Fruit fly (Drosophila melanogaster) whole organism, embryonic: ENCODE results near the gene Ifrd1.
A peak's percentile ranks its signal among the peaks of the same experiment; 100 is the strongest.

Source experiments
- Antp ChIP-seq: fragments of 200-800 bp; sonication (Bioruptor generic); optimal IDR thresholded peaks from 3 replicates; lab custom pipeline; 2016; ENCODE audit warnings: missing biosample characterization, missing genetic modification characterization
- B-H2 ChIP-seq: fragments of 200-800 bp; sonication (Bioruptor generic); optimal IDR thresholded peaks from 2 replicates; lab custom pipeline; 2018; ENCODE audit warnings: missing biosample characterization, mild to moderate bottlenecking, missing genetic modification characterization
- Bgb ChIP-seq: fragments of 200-800 bp; sonication (Bioruptor generic); IDR thresholded peaks from 2 replicates; pipeline ENCODE4 v1.3.6; 2022; ENCODE audit warnings: missing biosample characterization, missing genetic modification characterization; ENCODE audit not compliant: partially characterized antibody
- CG11456 ChIP-seq: fragments of 200-800 bp; sonication (Bioruptor generic); IDR thresholded peaks from 3 replicates; pipeline ENCODE4 v1.3.6; 2022; ENCODE audit warnings: missing biosample characterization, missing genetic modification characterization
- CG12299 ChIP-seq: fragments of 200-800 bp; sonication (Bioruptor generic); optimal IDR thresholded peaks from 2 replicates; lab custom pipeline; 2018; ENCODE audit warnings: missing biosample characterization, mild to moderate bottlenecking, missing genetic modification characterization
- CG12769 ChIP-seq: fragments of 200-800 bp; sonication (Bioruptor generic); optimal IDR thresholded peaks from 2 replicates; lab custom pipeline; 2019; ENCODE audit warnings: missing biosample characterization, mild to moderate bottlenecking, missing genetic modification characterization, moderate library complexity
- CG1603 ChIP-seq: fragments of 200-800 bp; sonication (Bioruptor generic); optimal IDR thresholded peaks from 2 replicates; lab custom pipeline; 2019; ENCODE audit warnings: missing biosample characterization, mild to moderate bottlenecking, missing genetic modification characterization, moderate library complexity
- CG1832 ChIP-seq: fragments of 200-800 bp; sonication (Bioruptor generic); optimal IDR thresholded peaks from 2 replicates; lab custom pipeline; 2017; ENCODE audit warnings: missing biosample characterization, mild to moderate bottlenecking, missing genetic modification characterization, inconsistent platforms
- CG34224 ChIP-seq: fragments of 200-800 bp; sonication (Bioruptor generic); IDR thresholded peaks from 3 replicates; pipeline ENCODE4 v1.3.6; 2022; ENCODE audit warnings: missing biosample characterization, missing genetic modification characterization; ENCODE audit not compliant: partially characterized antibody
- CG4360 ChIP-seq: fragments of 200-800 bp; sonication (Bioruptor generic); IDR thresholded peaks from 2 replicates; pipeline ENCODE4 v1.3.6; 2022; ENCODE audit warnings: missing biosample characterization, missing genetic modification characterization
- CG4617 ChIP-seq: fragments of 200-800 bp; sonication (Bioruptor generic); optimal IDR thresholded peaks from 3 replicates; lab custom pipeline; 2016; ENCODE audit warnings: missing biosample characterization, missing genetic modification characterization, borderline replicate concordance
- CG5180 ChIP-seq: fragments of 200-800 bp; sonication (Bioruptor generic); optimal IDR thresholded peaks from 3 replicates; lab custom pipeline; 2017; ENCODE audit warnings: missing biosample characterization, missing genetic modification characterization, mild to moderate bottlenecking, moderate library complexity, missing genetic modification reagents
- CG7372 ChIP-seq: fragments of 200-800 bp; sonication (Bioruptor generic); IDR thresholded peaks from 2 replicates; pipeline ENCODE4 v1.3.6; 2022; ENCODE audit warnings: missing biosample characterization, missing genetic modification characterization
- CG8290 ChIP-seq, 3 experiments: fragments of 200-800 bp; sonication (Bioruptor generic); optimal IDR thresholded peaks; 2 replicates each; lab custom pipeline; 2016 to 2019; ENCODE audit warnings: missing biosample characterization in 3 of 3, missing genetic modification characterization in 3 of 3, mild to moderate bottlenecking in 2 of 3, moderate library complexity in 1 of 3
- CG9609 ChIP-seq: fragments of 200-800 bp; sonication (Bioruptor generic); optimal IDR thresholded peaks from 3 replicates; lab custom pipeline; 2016; ENCODE audit warnings: missing biosample characterization, missing genetic modification characterization
- Dek ChIP-seq: fragments of 200-800 bp; sonication (Bioruptor generic); optimal IDR thresholded peaks from 3 replicates; lab custom pipeline; 2019; ENCODE audit warnings: missing biosample characterization, mild to moderate bottlenecking, missing genetic modification characterization, moderate library complexity
- Dp ChIP-seq: fragments of 200-800 bp; sonication (Bioruptor generic); optimal IDR thresholded peaks from 2 replicates; lab custom pipeline; 2018; ENCODE audit warnings: missing biosample characterization, mild to moderate bottlenecking, missing genetic modification characterization, moderate library complexity
- Fer3 ChIP-seq: fragments of 200-800 bp; sonication (Bioruptor generic); optimal IDR thresholded peaks from 2 replicates; lab custom pipeline; 2018; ENCODE audit warnings: missing biosample characterization, mild to moderate bottlenecking, missing genetic modification characterization, moderate library complexity
- HLH4C ChIP-seq: fragments of 200-800 bp; sonication (Bioruptor generic); IDR thresholded peaks from 3 replicates; pipeline ENCODE4 v1.3.6; 2022; ENCODE audit warnings: missing biosample characterization, missing genetic modification characterization; ENCODE audit not compliant: partially characterized antibody
- HLHmδ ChIP-seq: fragments of 200-800 bp; sonication (Bioruptor generic); optimal IDR thresholded peaks from 2 replicates; lab custom pipeline; 2018; ENCODE audit warnings: missing biosample characterization, mild to moderate bottlenecking, missing genetic modification characterization, moderate library complexity
- Jarid2 ChIP-seq: fragments of 200-800 bp; sonication (Bioruptor generic); optimal IDR thresholded peaks from 3 replicates; lab custom pipeline; 2017; ENCODE audit warnings: mild to moderate bottlenecking, missing biosample characterization, missing genetic modification reagents, missing genetic modification characterization
- MESR4 ChIP-seq: fragments of 200-800 bp; sonication (Bioruptor generic); optimal IDR thresholded peaks from 2 replicates; lab custom pipeline; 2018; ENCODE audit warnings: missing biosample characterization, mild to moderate bottlenecking, missing genetic modification characterization, moderate library complexity
- Myb ChIP-seq: fragments of 200-800 bp; sonication (Bioruptor generic); optimal IDR thresholded peaks from 2 replicates; lab custom pipeline; 2016; ENCODE audit warnings: missing biosample characterization, missing genetic modification characterization
- Trl ChIP-seq, 3 experiments: fragments of >200 bp in 2 of 3; fragments of 200-800 bp in 1 of 3; sonication (Bioruptor generic) in 1 of 3; optimal IDR thresholded peaks; 2 replicates in 1 of 3; 3 replicates in 2 of 3; lab custom pipeline; 2016 to 2017; ENCODE audit warnings: missing biosample characterization in 1 of 3, missing genetic modification characterization in 1 of 3
- aop ChIP-seq: fragments of 200-800 bp; sonication (Bioruptor generic); IDR thresholded peaks from 2 replicates; pipeline ENCODE4 v1.3.6; 2022; ENCODE audit warnings: missing biosample characterization, missing genetic modification characterization
- bab2 ChIP-seq: fragments of 200-800 bp; sonication (Bioruptor generic); optimal IDR thresholded peaks from 2 replicates; lab custom pipeline; 2016; ENCODE audit warnings: missing biosample characterization, missing genetic modification characterization
- bbx ChIP-seq: fragments of 200-800 bp; sonication (Bioruptor generic); IDR thresholded peaks from 2 replicates; pipeline ENCODE4 v1.3.6; 2022; ENCODE audit warnings: missing biosample characterization, missing genetic modification characterization; ENCODE audit not compliant: partially characterized antibody
- bowl ChIP-seq: fragments of 200-800 bp; sonication (Bioruptor generic); IDR thresholded peaks from 2 replicates; pipeline ENCODE4 v1.3.6; 2022; ENCODE audit warnings: missing biosample characterization, missing genetic modification characterization
- bsh ChIP-seq, 2 experiments: fragments of 200-800 bp; sonication (Bioruptor generic); optimal IDR thresholded peaks; 2 replicates each; lab custom pipeline; 2017 to 2018; ENCODE audit warnings: mild to moderate bottlenecking in 2 of 2, missing biosample characterization in 2 of 2, missing genetic modification characterization in 2 of 2, moderate library complexity in 1 of 2
- cg ChIP-seq: fragments of 200-800 bp; sonication (Bioruptor generic); optimal IDR thresholded peaks from 3 replicates; lab custom pipeline; 2019; ENCODE audit warnings: missing biosample characterization, mild to moderate bottlenecking, missing genetic modification characterization, moderate library complexity
- chinmo ChIP-seq: fragments of 200-800 bp; sonication (Bioruptor generic); IDR thresholded peaks from 4 replicates; pipeline ENCODE4 v1.3.6; 2022; ENCODE audit warnings: missing biosample characterization, missing genetic modification characterization; ENCODE audit not compliant: partially characterized antibody
- crc ChIP-seq: fragments of 200-800 bp; sonication (Bioruptor generic); optimal IDR thresholded peaks from 2 replicates; lab custom pipeline; 2016; ENCODE audit warnings: missing biosample characterization, missing genetic modification characterization
- crol ChIP-seq: fragments of 200-800 bp; sonication (Bioruptor generic); IDR thresholded peaks from 2 replicates; pipeline ENCODE4 v1.3.6; 2022; ENCODE audit warnings: missing biosample characterization, missing genetic modification characterization
- danr ChIP-seq: fragments of 200-800 bp; sonication (Bioruptor generic); IDR thresholded peaks from 2 replicates; pipeline ENCODE4 v1.3.6; 2022; ENCODE audit warnings: missing biosample characterization, missing genetic modification characterization
- dm ChIP-seq: fragments of 200-800 bp; sonication (Bioruptor generic); optimal IDR thresholded peaks from 3 replicates; lab custom pipeline; 2016; ENCODE audit warnings: missing biosample characterization, missing genetic modification characterization
- esg ChIP-seq: fragments of 200-800 bp; sonication (Bioruptor generic); conservative IDR thresholded peaks from 2 replicates; pipeline ENCODE4 v1.3.6; 2022; ENCODE audit warnings: missing biosample characterization, missing genetic modification characterization
- inv ChIP-seq: fragments of 200-800 bp; sonication (Bioruptor generic); IDR thresholded peaks from 2 replicates; pipeline ENCODE4 v1.3.6; 2022; ENCODE audit warnings: missing biosample characterization, missing genetic modification characterization; ENCODE audit not compliant: partially characterized antibody
- jing ChIP-seq: fragments of 200-800 bp; sonication (Bioruptor generic); optimal IDR thresholded peaks from 2 replicates; lab custom pipeline; 2018; ENCODE audit warnings: missing biosample characterization, mild to moderate bottlenecking, missing genetic modification characterization
- psq ChIP-seq: fragments of 200-800 bp; sonication (Bioruptor generic); optimal IDR thresholded peaks from 2 replicates; lab custom pipeline; 2017; ENCODE audit warnings: missing biosample characterization, missing genetic modification characterization
- pzg ChIP-seq: fragments of 200-800 bp; sonication (Bioruptor generic); optimal IDR thresholded peaks from 3 replicates; lab custom pipeline; 2018; ENCODE audit warnings: missing biosample characterization, mild to moderate bottlenecking, missing genetic modification characterization, moderate library complexity
- sens ChIP-seq: fragments of 200-800 bp; sonication (Bioruptor generic); peaks from one replicate; lab custom pipeline; 2016; ENCODE audit warnings: missing biosample characterization, missing genetic modification characterization
- sima ChIP-seq: fragments of 200-800 bp; sonication (Bioruptor generic); optimal IDR thresholded peaks from 2 replicates; lab custom pipeline; 2016; ENCODE audit warnings: missing biosample characterization, missing genetic modification characterization
- so ChIP-seq: fragments of 200-800 bp; sonication (Bioruptor generic); IDR thresholded peaks from 3 replicates; pipeline ENCODE4 v1.3.6; 2022; ENCODE audit warnings: missing biosample characterization, missing genetic modification characterization
- toy ChIP-seq: fragments of 200-800 bp; sonication (Bioruptor generic); IDR thresholded peaks from 2 replicates; pipeline ENCODE4 v1.3.6; 2022; ENCODE audit warnings: missing biosample characterization, missing genetic modification characterization
- unc-4 ChIP-seq: fragments of 200-800 bp; sonication (Bioruptor generic); IDR thresholded peaks from 2 replicates; pipeline ENCODE4 v1.3.6; 2022; ENCODE audit warnings: missing biosample characterization, missing genetic modification characterization; ENCODE audit not compliant: partially characterized antibody

Ifrd1 gene

dm6 chr2L:2830341-2830800 is 43.9 kb downstream of the Ifrd1 start (continued):
- TF ChIP-seq Dek (tag; lab: Kevin White, UChicago) (peak; percentile 76), inv (GFP tag; lab: Robert Waterston, UW) (no peak), crc (no peak), jing (GFP tag; lab: Kevin White, UChicago) (peak; percentile 63), Dp (GFP tag; lab: Kevin White, UChicago) (no peak), toy (GFP tag; lab: Robert Waterston, UW) (no peak), bab2 (GFP tag; lab: Kevin White, UChicago) (peak; percentile 45), Antp (GFP tag; lab: Kevin White, UChicago) (peak; percentile 7)

dm6 chr2L:2829637-2830340 is 44.5 kb downstream of the Ifrd1 start, which contains the start of gene Duox:
Gene Duox (minus strand): TSS chr2L:2830248.
- TF ChIP-seq CG1603 (tag; lab: Kevin White, UChicago) (no peak), so (GFP tag; lab: Robert Waterston, UW) (no peak), CG34224 (GFP tag; lab: Robert Waterston, UW) (0 out of 3 replicates have a peak, but pooled peaks have one; percentile 15), psq (peak; percentile 70), CG11456 (GFP tag; lab: Robert Waterston, UW) (0 out of 3 replicates have a peak, but pooled peaks have one; percentile 3), CG8290 (GFP tag; optimal IDR thresholded peaks at IDR 0.05; lab: Kevin White, UChicago) (no peak), CG8290 (tag; optimal IDR thresholded peaks at IDR 0.05; lab: Kevin White, UChicago) (peak in 1 of 2 experiments; percentile 54), CG4617 (GFP tag; lab: Kevin White, UChicago) (no peak), Trl (optimal IDR thresholded peaks at IDR 0.05; lab: Kevin White, UChicago) (peak; percentile 10 to 42), Trl (GFP tag; optimal IDR thresholded peaks at IDR 0.05; lab: Kevin White, UChicago) (no peak), CG12299 (tag; lab: Kevin White, UChicago) (no peak), HLHmδ (GFP tag; lab: Kevin White, UChicago) (peak; percentile 84), Myb (GFP tag; lab: Kevin White, UChicago) (no peak), CG4360 (peak; percentile 27; the same call in 1 of the 2 replicates), chinmo (GFP tag; lab: Robert Waterston, UW) (peak; percentile 84; the same call in 1 of the 4 replicates), bowl (GFP tag; lab: Robert Waterston, UW) (no peak), HLH4C (GFP tag; lab: Robert Waterston, UW) (no peak), MESR4 (GFP tag; lab: Kevin White, UChicago) (no peak), bsh (GFP tag; optimal IDR thresholded peaks at IDR 0.05; lab: Kevin White, UChicago) (no peak), B-H2 (GFP tag; lab: Kevin White, UChicago) (no peak), cg (GFP tag; lab: Kevin White, UChicago) (peak; percentile 87), sens (GFP tag; lab: Kevin White, UChicago) (no peak), aop (GFP tag; lab: Robert Waterston, UW) (0 out of 2 replicates have a peak, but pooled peaks have one; percentile 11), Fer3 (tag; lab: Kevin White, UChicago) (no peak), CG1832 (GFP tag; lab: Kevin White, UChicago) (peak; percentile 20), sima (no peak), unc-4 (GFP tag; lab: Robert Waterston, UW) (0 out of 2 replicates have a peak, but pooled peaks have one; percentile 18), esg (GFP tag; lab: Robert Waterston, UW) (no peak), dm (peak; percentile 14), pzg (GFP tag; lab: Kevin White, UChicago) (no peak), Jarid2 (GFP tag; lab: Kevin White, UChicago) (peak; percentile 87), CG9609 (GFP tag; lab: Kevin White, UChicago) (peak; percentile 48), CG12769 (tag; lab: Kevin White, UChicago) (peak; percentile 76), crol (GFP tag; lab: Robert Waterston, UW) (peak; percentile 46; the same call in 1 of the 2 replicates), CG7372 (GFP tag; lab: Robert Waterston, UW) (no peak), bbx (GFP tag; lab: Robert Waterston, UW) (0 out of 2 replicates have a peak, but pooled peaks have one; percentile 10), CG5180 (peak; percentile 90), danr (GFP tag; lab: Robert Waterston, UW) (no peak), Bgb (GFP tag; lab: Robert Waterston, UW) (peak; percentile 21; the same call in 1 of the 2 replicates)
